1 fruit fly cellular context compared by ENCODE assay signal in the genomic region with DNA sequence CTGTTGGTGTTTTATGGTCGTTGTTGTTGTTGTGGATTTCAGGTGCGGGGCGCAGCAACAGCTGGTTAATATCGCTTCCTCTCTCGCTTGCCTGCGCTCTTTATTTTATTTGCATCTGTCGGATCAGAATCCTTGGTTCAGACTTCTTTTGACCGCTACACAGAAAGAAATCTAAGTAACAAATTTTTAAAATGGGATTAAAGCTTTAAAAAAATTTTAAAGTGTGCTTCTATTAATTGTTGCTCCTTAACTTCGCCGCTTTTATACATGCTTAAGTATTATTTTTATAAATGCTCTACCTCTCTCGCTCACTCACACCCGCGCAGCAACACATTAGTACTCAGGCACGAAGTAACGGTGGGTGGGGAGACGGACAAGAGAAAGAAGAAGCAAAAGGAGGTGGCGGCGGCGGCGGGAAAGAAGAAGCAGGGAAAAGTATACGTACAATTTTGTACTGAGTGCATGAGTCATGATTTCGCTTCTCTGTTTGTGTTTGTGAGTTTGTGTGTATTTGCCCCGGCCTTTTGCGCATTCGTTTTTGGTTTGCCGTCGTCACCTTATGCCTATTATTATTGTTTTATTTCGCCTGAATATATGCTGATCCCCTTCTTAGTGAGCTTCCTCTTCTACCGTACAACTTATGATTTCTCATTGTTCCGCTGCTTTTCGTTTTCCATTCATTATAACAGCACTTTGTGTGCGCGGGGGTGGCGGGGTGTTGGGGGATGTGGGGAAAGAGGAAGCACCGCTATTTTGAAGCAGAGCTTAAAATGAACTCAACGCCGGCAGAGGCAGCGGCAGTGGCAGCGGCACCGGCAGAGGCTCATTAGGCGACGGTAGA.
A peak's percentile ranks its signal among the peaks of the same experiment; 100 is the strongest.
TF ChIP-seq lines count a peak whose summit lies in the region.

No protein-coding gene starts in this region.

TF ChIP-seq in whole organism, embryonic, 481 proteins besides CTCF, POLR2A, EP300 and RAD21 (continued from another document and continues in another):
- TF ChIP-seq sens-2 (GFP tag; IDR thresholded peaks at IDR 0.05; lab: Robert Waterston, UW) (peak; percentile 46; the same call in 1 of the 2 replicates), trem (tag; optimal IDR thresholded peaks at IDR 0.05; lab: Kevin White, UChicago) (peak; percentile 78), fd96Cb (tag; optimal IDR thresholded peaks at IDR 0.05; lab: Kevin White, UChicago) (peak; percentile 82), CG17829 (tag; optimal IDR thresholded peaks at IDR 0.05; lab: Kevin White, UChicago) (peak; percentile 88), org-1 (GFP tag; optimal IDR thresholded peaks at IDR 0.05; lab: Kevin White, UChicago) (peak; percentile 82), hbn (GFP tag; IDR thresholded peaks at IDR 0.05; lab: Robert Waterston, UW; ENCODE audit: partially characterized antibody) (no peak), CG4820 (GFP tag; optimal IDR thresholded peaks at IDR 0.05; lab: Kevin White, UChicago) (peak; percentile 73), ftz-f1 (GFP tag; optimal IDR thresholded peaks at IDR 0.05; lab: Kevin White, UChicago) (peak; percentile 66), CG1832 (GFP tag; optimal IDR thresholded peaks at IDR 0.05; lab: Kevin White, UChicago) (peak; percentile 34), CG31365 (tag; optimal IDR thresholded peaks at IDR 0.05; lab: Kevin White, UChicago) (peak; percentile 21), da (GFP tag; optimal IDR thresholded peaks at IDR 0.05; lab: Kevin White, UChicago) (peak; percentile 71), YL-1 (GFP tag; optimal IDR thresholded peaks at IDR 0.05; lab: Kevin White, UChicago) (peak; percentile 27), CG18011 (GFP tag; optimal IDR thresholded peaks at IDR 0.05; lab: Kevin White, UChicago) (peak; percentile 57), usp (GFP tag; optimal IDR thresholded peaks at IDR 0.05; lab: Kevin White, UChicago) (no peak), tx (GFP tag; optimal IDR thresholded peaks at IDR 0.05; lab: Kevin White, UChicago) (peak; percentile 66), CG2116 (GFP tag; optimal IDR thresholded peaks at IDR 0.05; lab: Kevin White, UChicago) (peak; percentile 67), Poxn (GFP tag; IDR thresholded peaks at IDR 0.05; lab: Robert Waterston, UW) (peak; percentile 52; the same call in 1 of the 2 replicates), grn (GFP tag; optimal IDR thresholded peaks at IDR 0.05; lab: Kevin White, UChicago) (peak; percentile 71), Side (GFP tag; optimal IDR thresholded peaks at IDR 0.05; lab: Kevin White, UChicago) (peak; percentile 74), TFAM (GFP tag; optimal IDR thresholded peaks at IDR 0.05; lab: Kevin White, UChicago) (no peak), nerfin-1 (tag; optimal IDR thresholded peaks at IDR 0.05; lab: Kevin White, UChicago) (peak; percentile 27), cad (GFP tag; optimal IDR thresholded peaks at IDR 0.05; lab: Kevin White, UChicago) (no peak), CG34376 (GFP tag; optimal IDR thresholded peaks at IDR 0.05; lab: Kevin White, UChicago) (peak; percentile 21), CG14667 (GFP tag; IDR thresholded peaks at IDR 0.05; lab: Robert Waterston, UW) (peak; percentile 71), ci (GFP tag; IDR thresholded peaks at IDR 0.05; lab: Robert Waterston, UW) (peak; percentile 89), gcm (GFP tag; optimal IDR thresholded peaks at IDR 0.05; lab: Kevin White, UChicago) (peak; percentile 79), CG5953 (GFP tag; IDR thresholded peaks at IDR 0.05; lab: Robert Waterston, UW) (peak; percentile 65), pho (GFP tag; optimal IDR thresholded peaks at IDR 0.05; lab: Kevin White, UChicago) (peak; percentile 82), stc (GFP tag; IDR thresholded peaks at IDR 0.05; lab: Robert Waterston, UW) (peak; percentile 85), salm (tag; optimal IDR thresholded peaks at IDR 0.05; lab: Kevin White, UChicago) (peak; percentile 70), CG2875 (GFP tag; optimal IDR thresholded peaks at IDR 0.05; lab: Kevin White, UChicago) (peak; percentile 63), CG8765 (GFP tag; IDR thresholded peaks at IDR 0.05; lab: Robert Waterston, UW) (peak; percentile 69), kni (GFP tag; optimal IDR thresholded peaks at IDR 0.05; lab: Kevin White, UChicago) (peak; percentile 80), ewg (GFP tag; optimal IDR thresholded peaks at IDR 0.05; lab: Kevin White, UChicago) (peak; percentile 61), eve (GFP tag; optimal IDR thresholded peaks at IDR 0.05; lab: Kevin White, UChicago) (peak in 1 of 2 experiments; percentile 87), HLHmδ (GFP tag; optimal IDR thresholded peaks at IDR 0.05; lab: Kevin White, UChicago) (no peak), h (optimal IDR thresholded peaks at IDR 0.05; lab: Kevin White, UChicago) (no peak), CG3838 (GFP tag; optimal IDR thresholded peaks at IDR 0.05; lab: Kevin White, UChicago) (peak; percentile 59), en (GFP tag; optimal IDR thresholded peaks at IDR 0.05; lab: Kevin White, UChicago) (peak; percentile 53), CG7556 (GFP tag; optimal IDR thresholded peaks at IDR 0.05; lab: Kevin White, UChicago) (peak; percentile 88), CG16815 (GFP tag; optimal IDR thresholded peaks at IDR 0.05; lab: Kevin White, UChicago) (peak; percentile 48), ham (GFP tag; IDR thresholded peaks at IDR 0.05; lab: Robert Waterston, UW) (0 out of 2 replicates have a peak, but pooled peaks have one; percentile 49), slou (GFP tag; optimal IDR thresholded peaks at IDR 0.05; lab: Kevin White, UChicago) (peak; percentile 37), her (GFP tag; optimal IDR thresholded peaks at IDR 0.05; lab: Kevin White, UChicago) (peak; percentile 62), CG6689 (GFP tag; IDR thresholded peaks at IDR 0.05; lab: Robert Waterston, UW) (peak; percentile 75), abd-A (tag; optimal IDR thresholded peaks at IDR 0.05; lab: Kevin White, UChicago) (peak; percentile 67), Jarid2 (GFP tag; optimal IDR thresholded peaks at IDR 0.05; lab: Kevin White, UChicago) (peak; percentile 43), corto (GFP tag; optimal IDR thresholded peaks at IDR 0.05; lab: Kevin White, UChicago) (peak; percentile 82), CG1603 (tag; optimal IDR thresholded peaks at IDR 0.05; lab: Kevin White, UChicago) (peak; percentile 70), CG7987 (GFP tag; optimal IDR thresholded peaks at IDR 0.05; lab: Kevin White, UChicago) (peak; percentile 50), kah (GFP tag; optimal IDR thresholded peaks at IDR 0.05; lab: Kevin White, UChicago) (peak; percentile 16), ara (GFP tag; IDR thresholded peaks at IDR 0.05; lab: Robert Waterston, UW) (peak; percentile 75), wek (GFP tag; optimal IDR thresholded peaks at IDR 0.05; lab: Kevin White, UChicago) (peak; percentile 18), CG17568 (GFP tag; optimal IDR thresholded peaks at IDR 0.05; lab: Kevin White, UChicago) (peak; percentile 73), Elba2 (GFP tag; optimal IDR thresholded peaks at IDR 0.05; lab: Kevin White, UChicago) (no peak), CG8359 (GFP tag; optimal IDR thresholded peaks at IDR 0.05; lab: Kevin White, UChicago; ENCODE audit: borderline replicate concordance) (peak; percentile 71), Fer3 (tag; optimal IDR thresholded peaks at IDR 0.05; lab: Kevin White, UChicago) (peak; percentile 84), CG1602 (GFP tag; optimal IDR thresholded peaks at IDR 0.05; lab: Kevin White, UChicago) (peak; percentile 53), CG8089 (GFP tag; optimal IDR thresholded peaks at IDR 0.05; lab: Kevin White, UChicago) (peak; percentile 75), Sry-δ (GFP tag; optimal IDR thresholded peaks at IDR 0.05; lab: Kevin White, UChicago) (peak; percentile 50), CG13894 (tag; optimal IDR thresholded peaks at IDR 0.05; lab: Kevin White, UChicago) (peak; percentile 63), CG30431 (GFP tag; optimal IDR thresholded peaks at IDR 0.05; lab: Kevin White, UChicago) (peak; percentile 41), Camta (GFP tag; optimal IDR thresholded peaks at IDR 0.05; lab: Kevin White, UChicago) (peak; percentile 76), CG3065 (GFP tag; optimal IDR thresholded peaks at IDR 0.05; lab: Kevin White, UChicago) (peak; percentile 45), pfk (GFP tag; optimal IDR thresholded peaks at IDR 0.05; lab: Kevin White, UChicago) (no peak), chinmo (GFP tag; IDR thresholded peaks at IDR 0.05; lab: Robert Waterston, UW; ENCODE audit: partially characterized antibody) (peak; percentile 88), Mrtf (GFP tag; IDR thresholded peaks at IDR 0.05; lab: Robert Waterston, UW) (peak; percentile 70), sima (GFP tag; optimal IDR thresholded peaks at IDR 0.05; lab: Kevin White, UChicago) (peak; percentile 34), NK7.1 (GFP tag; optimal IDR thresholded peaks at IDR 0.05; lab: Kevin White, UChicago) (peak; percentile 55), CG6854 (GFP tag; optimal IDR thresholded peaks at IDR 0.05; lab: Kevin White, UChicago) (peak; percentile 80), B-H2 (GFP tag; optimal IDR thresholded peaks at IDR 0.05; lab: Kevin White, UChicago) (peak; percentile 26), CG17328 (GFP tag; IDR thresholded peaks at IDR 0.05; lab: Robert Waterston, UW) (peak; percentile 85), dpn (GFP tag; optimal IDR thresholded peaks at IDR 0.05; lab: Kevin White, UChicago) (peak; percentile 77 to 88), Hmx (GFP tag; optimal IDR thresholded peaks at IDR 0.05; lab: Kevin White, UChicago) (peak; percentile 49), Tbp (GFP tag; optimal IDR thresholded peaks at IDR 0.05; lab: Kevin White, UChicago) (no peak), Hr51 (GFP tag; optimal IDR thresholded peaks at IDR 0.05; lab: Kevin White, UChicago) (peak; percentile 81 to 83), CG10654 (GFP tag; optimal IDR thresholded peaks at IDR 0.05; lab: Kevin White, UChicago) (peak; percentile 69), CG4360 (GFP tag; IDR thresholded peaks at IDR 0.05; lab: Robert Waterston, UW) (peak; percentile 92), odd (GFP tag; optimal IDR thresholded peaks at IDR 0.05; lab: Kevin White, UChicago) (peak; percentile 58), Optix (GFP tag; IDR thresholded peaks at IDR 0.05; lab: Robert Waterston, UW) (peak; percentile 82), nom (GFP tag; optimal IDR thresholded peaks at IDR 0.05; lab: Kevin White, UChicago) (peak; percentile 75), NC2β (GFP tag; optimal IDR thresholded peaks at IDR 0.05; lab: Kevin White, UChicago) (peak; percentile 78), CG6254 (GFP tag; optimal IDR thresholded peaks at IDR 0.05; lab: Kevin White, UChicago) (peak; percentile 70), gt (GFP tag; IDR thresholded peaks at IDR 0.05; lab: Robert Waterston, UW) (peak; percentile 56; the same call in 1 of the 2 replicates), bab2 (GFP tag; optimal IDR thresholded peaks at IDR 0.05; lab: Kevin White, UChicago) (peak; percentile 69), Eip74EF (GFP tag; optimal IDR thresholded peaks at IDR 0.05; lab: Kevin White, UChicago) (peak in 1 of 2 experiments; percentile 24), gsb (GFP tag; IDR thresholded peaks at IDR 0.05; lab: Robert Waterston, UW) (peak; percentile 47; the same call in 1 of the 2 replicates), Stat92E (GFP tag; optimal IDR thresholded peaks at IDR 0.05; lab: Kevin White, UChicago) (no peak), CG3407 (GFP tag; optimal IDR thresholded peaks at IDR 0.05; lab: Kevin White, UChicago) (peak; percentile 62), ATbp (GFP tag; optimal IDR thresholded peaks at IDR 0.05; lab: Kevin White, UChicago) (peak; percentile 81), Sry-β (GFP tag; optimal IDR thresholded peaks at IDR 0.05; lab: Kevin White, UChicago) (peak; percentile 12), sisA (GFP tag; IDR thresholded peaks at IDR 0.05; lab: Robert Waterston, UW) (peak; percentile 82), CrebB (tag; optimal IDR thresholded peaks at IDR 0.05; lab: Kevin White, UChicago) (peak; percentile 46), yki (optimal IDR thresholded peaks at IDR 0.05; lab: Kevin White, UChicago) (no peak), cas (GFP tag; IDR thresholded peaks at IDR 0.05; lab: Robert Waterston, UW) (peak; percentile 60; the same call in 1 of the 2 replicates), lbe (GFP tag; optimal IDR thresholded peaks at IDR 0.05; lab: Kevin White, UChicago) (peak; percentile 88), croc (GFP tag; conservative IDR thresholded peaks at IDR 0.05; lab: Robert Waterston, UW) (peak; percentile 63), Rx (GFP tag; IDR thresholded peaks at IDR 0.05; lab: Robert Waterston, UW) (peak; percentile 74), CG10274 (GFP tag; optimal IDR thresholded peaks at IDR 0.05; lab: Kevin White, UChicago) (peak; percentile 62), CG13123 (GFP tag; optimal IDR thresholded peaks at IDR 0.05; lab: Kevin White, UChicago) (peak; percentile 49), CG12219 (GFP tag; optimal IDR thresholded peaks at IDR 0.05; lab: Kevin White, UChicago) (peak; percentile 60), pnt (GFP tag; optimal IDR thresholded peaks at IDR 0.05; lab: Kevin White, UChicago) (peak; percentile 63), CG15696 (tag; optimal IDR thresholded peaks at IDR 0.05; lab: Kevin White, UChicago) (peak; percentile 84), Med (GFP tag; lab: Kevin White, UChicago) (peak; percentile 97), CG30020 (tag; optimal IDR thresholded peaks at IDR 0.05; lab: Kevin White, UChicago) (peak; percentile 21), CG6272 (GFP tag; IDR thresholded peaks at IDR 0.05; lab: Robert Waterston, UW) (peak; percentile 60), ssp (GFP tag; IDR thresholded peaks at IDR 0.05; lab: Robert Waterston, UW) (peak; percentile 64), CG31224 (GFP tag; IDR thresholded peaks at IDR 0.05; lab: Robert Waterston, UW) (peak; percentile 69), hkb (optimal IDR thresholded peaks at IDR 0.05; lab: Kevin White, UChicago) (no peak), hkb (GFP tag; IDR thresholded peaks at IDR 0.05; lab: Robert Waterston, UW) (peak; percentile 85), zen2 (GFP tag; IDR thresholded peaks at IDR 0.05; lab: Robert Waterston, UW; ENCODE audit: partially characterized antibody) (no peak), slp2 (GFP tag; optimal IDR thresholded peaks at IDR 0.05; lab: Kevin White, UChicago) (peak; percentile 83), Oaz (GFP tag; IDR thresholded peaks at IDR 0.05; lab: Robert Waterston, UW) (peak; percentile 50; the same call in 1 of the 2 replicates), CG9727 (GFP tag; optimal IDR thresholded peaks at IDR 0.05; lab: Kevin White, UChicago) (peak; percentile 90), CG30403 (GFP tag; optimal IDR thresholded peaks at IDR 0.05; lab: Kevin White, UChicago) (peak; percentile 84), CG3163 (GFP tag; optimal IDR thresholded peaks at IDR 0.05; lab: Kevin White, UChicago) (peak; percentile 61), CG33557 (GFP tag; optimal IDR thresholded peaks at IDR 0.05; lab: Kevin White, UChicago) (peak; percentile 13), Atf6 (GFP tag; IDR thresholded peaks at IDR 0.05; lab: Robert Waterston, UW) (peak; percentile 80), CG13296 (GFP tag; optimal IDR thresholded peaks at IDR 0.05; lab: Kevin White, UChicago) (peak; percentile 78), CG18262 (tag; optimal IDR thresholded peaks at IDR 0.05; lab: Kevin White, UChicago) (peak; percentile 88)
